Fruit fly (Drosophila melanogaster) whole organism, wandering third instar larva: ENCODE measurements around the gene AOX4.
A peak's percentile ranks its signal among the peaks of the same experiment; 100 is the strongest.

Source experiments
- Abd-B ChIP-seq: fragments of >200 bp; optimal IDR thresholded peaks from 2 replicates; lab custom pipeline; 2017; ENCODE audit warnings: missing biosample characterization, missing genetic modification characterization
- CG32264 ChIP-seq: fragments of 200-800 bp; sonication (Bioruptor generic); optimal IDR thresholded peaks from 2 replicates; lab custom pipeline; 2016; ENCODE audit warnings: missing biosample characterization, missing genetic modification characterization
- Dfd ChIP-seq: fragments of >200 bp; optimal IDR thresholded peaks from 2 replicates; lab custom pipeline; 2017; ENCODE audit warnings: missing biosample characterization, missing genetic modification characterization
- GATAd ChIP-seq: sonication (Bioruptor generic); optimal IDR thresholded peaks from 2 replicates; lab custom pipeline; 2016; ENCODE audit warnings: missing biosample characterization, missing genetic modification characterization
- HLH106 ChIP-seq: fragments of 200-800 bp; optimal IDR thresholded peaks from 3 replicates; lab custom pipeline; 2019; ENCODE audit warnings: missing biosample characterization, mild to moderate bottlenecking, missing genetic modification characterization, moderate library complexity
- Hnf4 ChIP-seq: fragments of 200-800 bp; sonication (Bioruptor generic); optimal IDR thresholded peaks from 2 replicates; lab custom pipeline; 2016; ENCODE audit warnings: missing biosample characterization, mild to moderate bottlenecking, missing genetic modification characterization
- Hr78 ChIP-seq: fragments of >200 bp; optimal IDR thresholded peaks from 2 replicates; lab custom pipeline; 2017; ENCODE audit warnings: missing biosample characterization, missing genetic modification characterization
- Hr83 ChIP-seq: fragments of 200-300 bp; sonication (Bioruptor generic); optimal IDR thresholded peaks from 2 replicates; lab custom pipeline; 2016; ENCODE audit warnings: missing biosample characterization, mild to moderate bottlenecking, missing genetic modification characterization, moderate library complexity; ENCODE audit not compliant: poor library complexity, severe bottlenecking
- Jra ChIP-seq: sonication (Bioruptor generic); optimal IDR thresholded peaks from 2 replicates; lab custom pipeline; 2016; ENCODE audit warnings: missing biosample characterization, missing genetic modification characterization
- Myc ChIP-seq: fragments of >200 bp; optimal IDR thresholded peaks from 2 replicates; lab custom pipeline; 2017
- OdsH ChIP-seq: fragments of 200-800 bp; sonication (Bioruptor generic); optimal IDR thresholded peaks from 2 replicates; lab custom pipeline; 2016; ENCODE audit warnings: missing biosample characterization, mild to moderate bottlenecking, missing genetic modification characterization
- Sp1 ChIP-seq: fragments of 200-800 bp; sonication (Bioruptor generic); optimal IDR thresholded peaks from 3 replicates; lab custom pipeline; 2019; ENCODE audit warnings: missing biosample characterization, mild to moderate bottlenecking, missing genetic modification characterization, moderate library complexity
- Vsx2 ChIP-seq: fragments of 200-300, 225-300 bp; sonication (Bioruptor generic); optimal IDR thresholded peaks from 2 replicates; lab custom pipeline; 2018; ENCODE audit warnings: missing biosample characterization, missing genetic modification characterization; ENCODE audit not compliant: partially characterized antibody
- br ChIP-seq: fragments of 200-800 bp; sonication (Bioruptor generic); optimal IDR thresholded peaks from 2 replicates; lab custom pipeline; 2016; ENCODE audit warnings: missing biosample characterization, missing genetic modification characterization
- brk ChIP-seq: fragments of 200-800 bp; sonication (Bioruptor generic); optimal IDR thresholded peaks from 2 replicates; lab custom pipeline; 2016; ENCODE audit warnings: missing biosample characterization, mild to moderate bottlenecking, missing genetic modification characterization
- dmrt93B ChIP-seq: fragments of 200-800 bp; sonication (Bioruptor generic); optimal IDR thresholded peaks from 2 replicates; lab custom pipeline; 2018; ENCODE audit warnings: missing biosample characterization, mild to moderate bottlenecking, missing genetic modification characterization
- dsf ChIP-seq: sonication (Bioruptor generic); optimal IDR thresholded peaks from 2 replicates; lab custom pipeline; 2016; ENCODE audit warnings: missing biosample characterization, missing genetic modification characterization, borderline replicate concordance
- ey ChIP-seq: fragments of 200-800 bp; sonication (Bioruptor generic); optimal IDR thresholded peaks from 2 replicates; lab custom pipeline; 2016; ENCODE audit warnings: missing biosample characterization, missing genetic modification characterization
- foxo ChIP-seq, 2 experiments: fragments of 200-800 bp; sonication (Bioruptor generic); optimal IDR thresholded peaks; 2 replicates in 1 of 2; 3 replicates in 1 of 2; lab custom pipeline; 2016 to 2017; ENCODE audit warnings: missing biosample characterization in 2 of 2, missing genetic modification characterization in 2 of 2
- fru ChIP-seq: fragments of 200-800 bp; sonication (Bioruptor generic); optimal IDR thresholded peaks from 3 replicates; lab custom pipeline; 2016; ENCODE audit warnings: missing biosample characterization, mild to moderate bottlenecking, missing genetic modification characterization
- h ChIP-seq: fragments of 200-800 bp; sonication (Bioruptor generic); optimal IDR thresholded peaks from 3 replicates; lab custom pipeline; 2016; ENCODE audit warnings: missing biosample characterization, mild to moderate bottlenecking, missing genetic modification characterization
- jim ChIP-seq: fragments of 175-275, 200-325 bp; sonication (Bioruptor generic); optimal IDR thresholded peaks from 2 replicates; lab custom pipeline; 2016; ENCODE audit warnings: missing biosample characterization, mild to moderate bottlenecking, missing genetic modification characterization
- lola ChIP-seq: fragments of >200 bp; optimal IDR thresholded peaks from 2 replicates; lab custom pipeline; 2017; ENCODE audit warnings: missing biosample characterization, missing genetic modification characterization
- pan ChIP-seq: fragments of >200 bp; optimal IDR thresholded peaks from 2 replicates; lab custom pipeline; 2017
- psq ChIP-seq: fragments of 200-800 bp; sonication (Bioruptor generic); optimal IDR thresholded peaks from 3 replicates; lab custom pipeline; 2017; ENCODE audit warnings: missing biosample characterization, mild to moderate bottlenecking, missing genetic modification characterization, moderate library complexity
- rgr ChIP-seq: fragments of 200-800 bp; sonication (Bioruptor generic); optimal IDR thresholded peaks from 3 replicates; lab custom pipeline; 2016; ENCODE audit warnings: missing biosample characterization, mild to moderate bottlenecking, missing genetic modification characterization
- sage ChIP-seq: fragments of 200-800 bp; sonication (Bioruptor generic); optimal IDR thresholded peaks from 2 replicates; lab custom pipeline; 2016; ENCODE audit warnings: missing biosample characterization, mild to moderate bottlenecking, missing genetic modification characterization
- sv ChIP-seq: fragments of 200-800 bp; sonication (Bioruptor generic); optimal IDR thresholded peaks from 3 replicates; lab custom pipeline; 2016; ENCODE audit warnings: missing biosample characterization, missing genetic modification characterization
- tai ChIP-seq: sonication (Bioruptor generic); optimal IDR thresholded peaks from 2 replicates; lab custom pipeline; 2016; ENCODE audit warnings: missing biosample characterization, missing genetic modification characterization
- woc ChIP-seq: sonication (Bioruptor generic); optimal IDR thresholded peaks from 2 replicates; lab custom pipeline; 2016; ENCODE audit warnings: missing biosample characterization, mild to moderate bottlenecking, missing genetic modification characterization

The AOX4 gene

dm6 chr3R:15584523-15585149 is 32.0 kb upstream of the AOX4 start:
- TF ChIP-seq dsf (GFP tag; lab: Kevin White, UChicago) (no peak), sv (GFP tag; lab: Kevin White, UChicago) (no peak), lola (GFP tag; lab: Kevin White, UChicago) (no peak), Vsx2 (no peak), woc (GFP tag; lab: Kevin White, UChicago) (no peak), psq (GFP tag; lab: Kevin White, UChicago) (no peak), Jra (GFP tag; lab: Kevin White, UChicago) (no peak), pan (no peak), tai (GFP tag; lab: Kevin White, UChicago) (no peak), Hr83 (no peak), OdsH (GFP tag; lab: Kevin White, UChicago) (no peak), CG32264 (no peak), Hr78 (GFP tag; lab: Kevin White, UChicago) (no peak), foxo (GFP tag; optimal IDR thresholded peaks at IDR 0.05; lab: Kevin White, UChicago) (no peak), Abd-B (GFP tag; lab: Kevin White, UChicago) (no peak)

- TF ChIP-seq psq (GFP tag; lab: Kevin White, UChicago) (no peak), brk (GFP tag; lab: Kevin White, UChicago) (no peak), HLH106 (tag; lab: Kevin White, UChicago) (no peak), pan (no peak), h (no peak), rgr (no peak), Jra (GFP tag; lab: Kevin White, UChicago) (no peak), Hr78 (GFP tag; lab: Kevin White, UChicago) (no peak), sage (no peak), Dfd (GFP tag; lab: Kevin White, UChicago) (no peak), jim (GFP tag; lab: Kevin White, UChicago) (no peak)
- TF ChIP-seq, all 38 proteins: peak for 0
These were observed 30.8 kb upstream of the AOX4 start for dm6 chr3R:15583447-15583846.

dm6 chr3R:15582526-15583155 is 30.0 kb upstream of the AOX4 start:
- TF ChIP-seq dmrt93B (GFP tag; lab: Kevin White, UChicago): no peak
- TF ChIP-seq foxo (GFP tag; optimal IDR thresholded peaks at IDR 0.05; lab: Kevin White, UChicago): no peak
- TF ChIP-seq sv (GFP tag; lab: Kevin White, UChicago): no peak
- TF ChIP-seq Abd-B (GFP tag; lab: Kevin White, UChicago): no peak
- TF ChIP-seq fru: no peak

- TF ChIP-seq br (GFP tag; lab: Kevin White, UChicago) (peak; percentile 44), woc (GFP tag; lab: Kevin White, UChicago) (peak; percentile 44), OdsH (GFP tag; lab: Kevin White, UChicago) (peak; percentile 45), dmrt93B (GFP tag; lab: Kevin White, UChicago) (peak; percentile 29), h (peak; percentile 43), Sp1 (GFP tag; lab: Kevin White, UChicago) (peak; percentile 36), GATAd (GFP tag; lab: Kevin White, UChicago) (no peak), rgr (peak; percentile 30), ey (GFP tag; lab: Kevin White, UChicago) (peak; percentile 49), foxo (GFP tag; optimal IDR thresholded peaks at IDR 0.05; lab: Kevin White, UChicago) (peak in 1 of 2 experiments; percentile 58), Hr78 (GFP tag; lab: Kevin White, UChicago) (no peak), psq (GFP tag; lab: Kevin White, UChicago) (peak; percentile 35), brk (GFP tag; lab: Kevin White, UChicago) (no peak), lola (GFP tag; lab: Kevin White, UChicago) (no peak), jim (GFP tag; lab: Kevin White, UChicago) (no peak), HLH106 (tag; lab: Kevin White, UChicago) (peak; percentile 41), fru (peak; percentile 61)
- TF ChIP-seq, all 38 proteins: peak for 12
These were observed 28.1 kb upstream of the AOX4 start for dm6 chr3R:15580719-15581118.

- no peak for TF ChIP-seq rgr
- TF ChIP-seq Sp1 (GFP tag; lab: Kevin White, UChicago): no peak
- TF ChIP-seq Hnf4 (GFP tag; lab: Kevin White, UChicago): no peak
- no peak for TF ChIP-seq Myc (lab: Kevin White, UChicago)
- no peak for TF ChIP-seq sv (GFP tag; lab: Kevin White, UChicago)
- TF ChIP-seq brk (GFP tag; lab: Kevin White, UChicago): no peak
- TF ChIP-seq br (GFP tag; lab: Kevin White, UChicago): no peak
- TF ChIP-seq Jra (GFP tag; lab: Kevin White, UChicago): no peak
- TF ChIP-seq woc (GFP tag; lab: Kevin White, UChicago): no peak
- TF ChIP-seq lola (GFP tag; lab: Kevin White, UChicago): no peak
- no peak for TF ChIP-seq Dfd (GFP tag; lab: Kevin White, UChicago)
These were observed 27.1 kb upstream of the AOX4 start for dm6 chr3R:15579693-15580092.
